Worm (Caenorhabditis elegans): ENCODE measurements around the gene acl-9.

DNA sequence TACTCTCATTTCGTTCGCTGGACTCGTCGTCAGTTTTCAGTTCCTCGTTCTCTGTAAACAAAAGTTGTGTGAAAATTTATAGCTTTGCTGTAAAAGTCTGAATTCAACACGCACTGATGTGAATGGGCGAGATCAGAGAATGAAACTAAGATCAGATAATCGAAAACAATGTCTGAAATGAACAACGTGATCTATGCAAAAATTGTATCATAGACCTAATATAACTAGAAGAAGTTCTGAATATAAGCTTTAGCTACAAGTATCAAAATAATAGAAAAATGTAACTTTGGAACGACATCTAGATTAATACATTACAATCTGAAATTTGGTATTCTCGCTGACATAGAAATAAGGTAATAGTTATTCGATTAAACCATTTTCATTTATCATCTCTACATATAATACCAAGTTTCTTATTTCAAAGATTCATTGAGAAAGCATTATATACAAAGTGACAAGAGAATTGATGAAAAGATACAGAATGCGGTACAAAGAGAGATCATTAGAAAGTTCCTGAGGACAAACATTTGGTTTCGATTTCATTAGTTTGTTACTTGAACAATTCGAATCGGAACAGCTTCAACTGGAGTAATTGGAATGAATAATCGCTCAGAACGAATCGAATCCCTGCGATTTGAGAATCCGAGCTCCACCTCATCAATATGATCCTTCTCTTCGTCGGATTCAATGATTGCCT lies 51.3 kb downstream of the acl-9 start, which contains the start of gene moc-2:
- TF ChIP-seq elt-3 (tag; optimal IDR thresholded peaks at IDR 0.05), result peak in 2 of 6 experiments; percentile 11 to 55
- no peak for TF ChIP-seq hlh-17 (GFP tag; optimal IDR thresholded peaks at IDR 0.05; ENCODE audit: borderline replicate concordance)
- TF ChIP-seq nhr-28 (tag; optimal IDR thresholded peaks at IDR 0.05), result no peak
- no peak for TF ChIP-seq lin-39 (tag; optimal IDR thresholded peaks at IDR 0.05)
- no peak for TF ChIP-seq unc-86 (tag; optimal IDR thresholded peaks at IDR 0.05)
- TF ChIP-seq egl-27 (tag; optimal IDR thresholded peaks at IDR 0.05), result no peak
- no peak for TF ChIP-seq lin-13 (GFP tag; optimal IDR thresholded peaks at IDR 0.05)
- TF ChIP-seq efl-1 (optimal IDR thresholded peaks at IDR 0.05), result no peak
- TF ChIP-seq efl-1 (GFP tag; optimal IDR thresholded peaks at IDR 0.05 in 1 of 2), result no peak

Data from whole organism, L1 larva.